Fruit fly (Drosophila melanogaster) whole organism, wandering third instar larva: ENCODE data around the gene CG2712.

Experiments
- N ChIP-seq: fragments of >200 bp; optimal IDR thresholded peaks from 2 replicates; lab custom pipeline; 2018; ENCODE audit warnings: missing biosample characterization, missing external identifiers, missing genetic modification characterization
- ey ChIP-seq: fragments of 200-800 bp; sonication (Bioruptor generic); optimal IDR thresholded peaks from 2 replicates; lab custom pipeline; 2016; ENCODE audit warnings: missing biosample characterization, missing genetic modification characterization
- jim ChIP-seq: fragments of 175-275, 200-325 bp; sonication (Bioruptor generic); optimal IDR thresholded peaks from 2 replicates; lab custom pipeline; 2016; ENCODE audit warnings: missing biosample characterization, mild to moderate bottlenecking, missing genetic modification characterization

DNA sequence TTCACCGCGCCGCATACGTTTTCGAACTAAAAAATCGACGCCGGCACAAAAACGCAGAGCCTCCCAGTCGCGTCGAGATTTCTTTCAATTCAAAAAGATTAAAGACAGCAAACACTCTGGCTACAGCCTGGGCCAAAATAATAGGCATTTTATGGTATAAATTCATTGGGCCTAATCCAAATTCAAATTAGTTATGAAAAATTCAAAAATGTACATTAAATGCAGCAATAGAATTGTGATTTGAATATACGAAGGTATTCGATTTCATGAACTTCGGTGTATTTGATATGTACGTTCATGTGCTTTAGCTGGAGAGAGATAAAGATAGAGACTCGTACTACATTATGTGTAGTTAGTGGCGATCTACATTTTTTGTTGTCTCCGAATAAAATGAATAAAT lies 11.8 kb downstream of the CG2712 start, which contains the start of gene Syx4:
- TF ChIP-seq N (GFP tag; lab: Kevin White, UChicago): no peak
- TF ChIP-seq ey (GFP tag; lab: Kevin White, UChicago): peak; percentile 92
- no peak for TF ChIP-seq jim (GFP tag; lab: Kevin White, UChicago)
